Worm (Caenorhabditis elegans): ENCODE data around the gene cht-3.

The cht-3 gene

DNA sequence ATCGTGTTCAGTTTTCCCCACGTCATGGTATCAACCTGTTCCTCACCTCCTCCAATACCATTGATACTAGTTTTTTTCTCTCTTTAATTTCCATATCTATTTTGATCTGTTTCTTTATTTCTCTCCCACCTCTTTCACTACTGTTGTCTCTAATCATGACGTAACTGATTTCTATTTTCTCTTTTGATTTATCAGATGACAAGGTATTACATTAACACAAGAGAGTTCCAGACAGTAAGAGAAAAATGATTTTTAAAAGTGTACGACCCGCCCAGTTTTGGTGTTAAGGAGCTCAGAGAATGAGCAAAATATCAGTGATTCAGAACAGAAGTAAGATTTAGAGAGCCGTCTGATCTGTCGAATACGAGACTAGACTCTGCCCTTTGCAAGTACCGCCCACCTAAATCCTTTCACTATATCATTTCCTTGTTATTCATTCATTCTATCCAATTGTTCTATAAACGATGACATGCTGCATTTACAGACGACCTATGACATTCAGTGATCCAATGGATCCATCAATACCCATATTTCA is 46.3 kb downstream of the cht-3 start, which contains the start of gene nhr-105 (continued):
- TF ChIP-seq ceh-82 (tag; optimal IDR thresholded peaks at IDR 0.05): no peak
- TF ChIP-seq mes-2 (tag; optimal IDR thresholded peaks at IDR 0.05; ENCODE audit: poor library complexity, severe bottlenecking): peak; percentile 11
- TF ChIP-seq skn-1 (tag; optimal IDR thresholded peaks at IDR 0.05): no peak
- peak; percentile 12 for TF ChIP-seq lin-13 (GFP tag; optimal IDR thresholded peaks at IDR 0.05)
- no peak for TF ChIP-seq lir-3 (tag; optimal IDR thresholded peaks at IDR 0.05)
- peak; percentile 39 for TF ChIP-seq nhr-102 (tag; optimal IDR thresholded peaks at IDR 0.05)
- TF ChIP-seq madf-5 (GFP tag; IDR thresholded peaks at IDR 0.05): 0 out of 4 replicates have a peak, but pooled peaks of 1 of the 2 experiments have one; percentile 10
- no peak for TF ChIP-seq tag-97 (GFP tag; IDR thresholded peaks at IDR 0.05)
- TF ChIP-seq tra-1 (GFP tag; IDR thresholded peaks at IDR 0.05): peak; percentile 62
- no peak for TF ChIP-seq fkh-10 (GFP tag; optimal IDR thresholded peaks at IDR 0.05)
- TF ChIP-seq ceh-20 (GFP tag; IDR thresholded peaks at IDR 0.05): no peak
- TF ChIP-seq rbr-2 (tag; optimal IDR thresholded peaks at IDR 0.05): peak; percentile 17
- TF ChIP-seq lin-1 (GFP tag; IDR thresholded peaks at IDR 0.05): peak; percentile 47; the same call in 1 of the 2 replicates
- TF ChIP-seq ceh-44 (GFP tag; IDR thresholded peaks at IDR 0.05): no peak
- TF ChIP-seq sdz-12 (GFP tag; optimal IDR thresholded peaks at IDR 0.05): peak; percentile 46
- TF ChIP-seq duxl-1 (tag; optimal IDR thresholded peaks at IDR 0.05; ENCODE audit: poor library complexity): no peak
- TF ChIP-seq zip-11 (GFP tag; IDR thresholded peaks at IDR 0.05): no peak
- TF ChIP-seq dve-1 (tag; optimal IDR thresholded peaks at IDR 0.05; ENCODE audit: insufficient read depth): peak; percentile 88
- TF ChIP-seq lin-38 (GFP tag; IDR thresholded peaks at IDR 0.05): peak; percentile 37; the same call in 1 of the 2 replicates
- TF ChIP-seq mdl-1 (tag; optimal IDR thresholded peaks at IDR 0.05): peak in 1 of 2 experiments; percentile 59
- TF ChIP-seq dmd-6 (GFP tag; IDR thresholded peaks at IDR 0.05): peak; percentile 77
- peak in 1 of 2 experiments; percentile 79 for TF ChIP-seq lsy-2 (tag; optimal IDR thresholded peaks at IDR 0.05)
- TF ChIP-seq pqm-1 (tag; optimal IDR thresholded peaks at IDR 0.05): peak; percentile 13
- no peak for TF ChIP-seq ceh-32 (tag; optimal IDR thresholded peaks at IDR 0.05; ENCODE audit: poor library complexity)

DNA sequence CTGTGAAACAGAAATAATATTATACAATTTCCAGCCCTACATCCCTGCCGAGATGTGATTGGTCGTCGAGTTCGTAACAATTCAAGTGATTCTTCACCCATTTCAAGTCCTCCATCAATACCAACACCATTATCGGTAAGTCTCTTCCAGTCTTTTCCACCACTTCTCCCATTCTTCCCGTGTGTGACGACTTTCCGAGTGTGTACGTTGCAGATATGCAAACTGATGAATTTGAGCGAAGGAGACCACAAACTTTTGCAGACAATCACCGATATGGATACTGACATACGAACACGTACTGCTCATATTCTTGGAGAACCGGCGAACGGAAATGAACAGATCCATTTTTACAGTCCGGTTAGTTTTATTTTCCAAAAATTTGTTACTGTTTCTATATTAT is 48.1 kb downstream of the cht-3 start:
- TF ChIP-seq daf-8 (GFP tag; IDR thresholded peaks at IDR 0.05) (no peak), dmd-8 (GFP tag; IDR thresholded peaks at IDR 0.05) (no peak), ama-1 (optimal IDR thresholded peaks at IDR 0.05) (peak; percentile 30), aha-1 (tag) (peak; percentile 52), mdt-29 (GFP tag; IDR thresholded peaks at IDR 0.05) (0 out of 2 replicates have a peak, but pooled peaks have one; percentile 14)

DNA sequence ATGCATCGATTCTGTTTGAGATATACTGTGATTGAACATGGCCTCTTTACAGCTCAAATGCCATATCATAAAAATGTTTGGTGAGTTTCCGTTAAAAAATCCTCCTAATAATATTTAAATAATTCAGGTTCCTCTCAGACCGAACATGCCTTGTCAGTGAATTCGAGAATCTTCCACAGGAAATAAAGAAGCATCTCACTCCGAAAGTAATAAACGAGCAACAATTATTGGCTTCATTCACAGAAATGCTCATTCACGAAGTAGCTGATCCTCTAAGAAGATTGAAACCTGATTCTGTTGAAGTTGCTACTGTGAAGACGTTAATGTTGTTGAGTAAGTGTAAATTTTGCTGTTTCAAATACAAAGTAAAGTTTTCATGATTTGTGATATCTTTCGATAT is 48.7 kb downstream of the cht-3 start:
- TF ChIP-seq daf-8 (GFP tag; IDR thresholded peaks at IDR 0.05) (no peak), F26F4.8 (GFP tag; conservative IDR thresholded peaks at IDR 0.05) (no peak), nhr-111 (GFP tag; optimal IDR thresholded peaks at IDR 0.05) (no peak), mxl-3 (GFP tag; optimal IDR thresholded peaks at IDR 0.05) (no peak), madf-5 (GFP tag; IDR thresholded peaks at IDR 0.05) (no peak), ceh-44 (GFP tag; IDR thresholded peaks at IDR 0.05) (no peak), lsy-2 (tag; optimal IDR thresholded peaks at IDR 0.05) (no peak), hif-1 (tag; optimal IDR thresholded peaks at IDR 0.05) (no peak), ctbp-1 (GFP tag; IDR thresholded peaks at IDR 0.05) (no peak), attf-4 (tag; optimal IDR thresholded peaks at IDR 0.05) (no peak), T26A8.4 (GFP tag; IDR thresholded peaks at IDR 0.05) (no peak), saeg-2 (GFP tag; IDR thresholded peaks at IDR 0.05) (no peak), hlh-30 (tag; optimal IDR thresholded peaks at IDR 0.05; ENCODE audit: insufficient read depth) (no peak), hmg-1.1 (GFP tag; IDR thresholded peaks at IDR 0.05) (no peak)
